Worm (Caenorhabditis elegans) whole organism, L3 larva: ENCODE measurements around the gene Y57A10B.6.

Experiments used
- R02D3.7 ChIP-seq: fragments of 150-350 bp; optimal IDR thresholded peaks from 2 replicates; lab custom pipeline; 2014; ENCODE audit warnings: missing biosample characterization, missing genetic modification characterization
- aly-2 ChIP-seq: fragments of 150-350 bp; optimal IDR thresholded peaks from 2 replicates; lab custom pipeline; 2014; ENCODE audit warnings: missing biosample characterization, missing genetic modification characterization
- ama-1 ChIP-seq: fragments of 150-350 bp; optimal IDR thresholded peaks from 2 replicates; lab custom pipeline; 2018
- ceh-16 ChIP-seq: sonication (generic microtip); optimal IDR thresholded peaks from 2 replicates; lab custom pipeline; 2017; ENCODE audit warnings: missing biosample characterization, missing genetic modification characterization
- ceh-28 ChIP-seq: fragments of 150-350 bp; optimal IDR thresholded peaks from 2 replicates; lab custom pipeline; 2014; ENCODE audit warnings: missing biosample characterization, missing genetic modification reagents, missing genetic modification characterization
- ceh-82 ChIP-seq: fragments of 150-350 bp; optimal IDR thresholded peaks from 2 replicates; lab custom pipeline; 2014; ENCODE audit warnings: missing biosample characterization, missing genetic modification characterization
- ceh-9 ChIP-seq: sonication (generic microtip); optimal IDR thresholded peaks from 2 replicates; lab custom pipeline; 2018; ENCODE audit warnings: missing biosample characterization, missing genetic modification characterization
- daf-12 ChIP-seq: fragments of 150-350 bp; optimal IDR thresholded peaks from 2 replicates; lab custom pipeline; 2014; ENCODE audit warnings: missing biosample characterization, missing genetic modification reagents, missing genetic modification characterization
- egl-5 ChIP-seq: fragments of 150-350 bp; optimal IDR thresholded peaks from 2 replicates; lab custom pipeline; 2017; ENCODE audit warnings: missing biosample characterization, missing genetic modification reagents, missing genetic modification characterization, inconsistent platforms
- elt-1 ChIP-seq: fragments of 150-350 bp; optimal IDR thresholded peaks from 2 replicates; lab custom pipeline; 2014; ENCODE audit warnings: missing biosample characterization, missing genetic modification characterization
- elt-2 ChIP-seq: sonication (generic microtip); optimal IDR thresholded peaks from 2 replicates; lab custom pipeline; 2016; ENCODE audit warnings: missing genetic modification reagents, mild to moderate bottlenecking, missing genetic modification characterization, missing compliant biosample characterization
- elt-3 ChIP-seq, 3 experiments: fragments of 150-350 bp in 1 of 3; sonication (generic microtip) in 2 of 3; optimal IDR thresholded peaks; 2 replicates in 2 of 3; 4 replicates in 1 of 3; lab custom pipeline; 2014 to 2017; ENCODE audit warnings: missing biosample characterization in 3 of 3, missing genetic modification characterization in 3 of 3
- fos-1 ChIP-seq: fragments of 150-350 bp; optimal IDR thresholded peaks from 2 replicates; lab custom pipeline; 2014; ENCODE audit warnings: missing biosample characterization, missing genetic modification characterization
- hmg-11 ChIP-seq: sonication (generic microtip); optimal IDR thresholded peaks from 2 replicates; lab custom pipeline; 2016; ENCODE audit warnings: missing genetic modification characterization, missing compliant biosample characterization
- lin-15B ChIP-seq: fragments of 150-350 bp; optimal IDR thresholded peaks from 2 replicates; lab custom pipeline; 2014; ENCODE audit warnings: missing biosample characterization, missing genetic modification characterization
- lin-39 ChIP-seq: fragments of 150-350 bp; optimal IDR thresholded peaks from 2 replicates; lab custom pipeline; 2018; ENCODE audit warnings: missing biosample characterization, missing genetic modification reagents, missing genetic modification characterization
- lsy-12 ChIP-seq: sonication (generic microtip); optimal IDR thresholded peaks from 2 replicates; lab custom pipeline; 2016; ENCODE audit warnings: mild to moderate bottlenecking, missing genetic modification characterization, missing compliant biosample characterization
- mml-1 ChIP-seq: fragments of 150-350 bp; sonication (generic microtip); optimal IDR thresholded peaks from 3 replicates; lab custom pipeline; 2014; ENCODE audit warnings: missing biosample characterization, missing genetic modification characterization
- nfya-1 ChIP-seq: sonication (generic microtip); optimal IDR thresholded peaks from 2 replicates; lab custom pipeline; 2017; ENCODE audit warnings: missing genetic modification characterization, mild to moderate bottlenecking, missing compliant biosample characterization, antibody characterized with exemption, moderate library complexity; ENCODE audit not compliant: insufficient read depth
- nhr-11 ChIP-seq: fragments of 150-350 bp; optimal IDR thresholded peaks from 2 replicates; lab custom pipeline; 2014; ENCODE audit warnings: missing biosample characterization, missing genetic modification characterization
- nhr-12 ChIP-seq: fragments of 150-350 bp; optimal IDR thresholded peaks from 2 replicates; lab custom pipeline; 2014; ENCODE audit warnings: missing biosample characterization, missing genetic modification characterization
- nhr-23 ChIP-seq: fragments of 150-350 bp; optimal IDR thresholded peaks from 2 replicates; lab custom pipeline; 2014; ENCODE audit warnings: missing biosample characterization, missing genetic modification reagents, missing genetic modification characterization
- nhr-237 ChIP-seq: fragments of 150-350 bp; optimal IDR thresholded peaks from 2 replicates; lab custom pipeline; 2014; ENCODE audit warnings: missing biosample characterization, missing genetic modification characterization
- nhr-25 ChIP-seq: sonication (generic microtip); optimal IDR thresholded peaks from 2 replicates; lab custom pipeline; 2017; ENCODE audit warnings: missing biosample characterization, missing genetic modification characterization
- nhr-28 ChIP-seq: fragments of 150-350 bp; optimal IDR thresholded peaks from 2 replicates; lab custom pipeline; 2014; ENCODE audit warnings: missing biosample characterization, missing genetic modification characterization
- nhr-76 ChIP-seq: fragments of 150-350 bp; sonication (generic microtip); optimal IDR thresholded peaks from 5 replicates; lab custom pipeline; 2014; ENCODE audit warnings: missing biosample characterization, missing genetic modification characterization
- nhr-77 ChIP-seq: fragments of 150-350 bp; optimal IDR thresholded peaks from 2 replicates; lab custom pipeline; 2014; ENCODE audit warnings: missing biosample characterization, missing genetic modification characterization
- pha-4 ChIP-seq: fragments of 150-350 bp; optimal IDR thresholded peaks from 2 replicates; lab custom pipeline; 2014; ENCODE audit warnings: missing biosample characterization, missing genetic modification reagents, missing genetic modification characterization
- pqm-1 ChIP-seq: fragments of 150-350 bp; optimal IDR thresholded peaks from 2 replicates; lab custom pipeline; 2017; ENCODE audit warnings: missing biosample characterization, missing genetic modification characterization, inconsistent platforms
- sea-2 ChIP-seq: fragments of 150-350 bp; sonication (generic microtip); optimal IDR thresholded peaks from 4 replicates; lab custom pipeline; 2014; ENCODE audit warnings: missing biosample characterization, missing genetic modification reagents, missing genetic modification characterization
- skn-1 ChIP-seq: fragments of 150-350 bp; optimal IDR thresholded peaks from 2 replicates; lab custom pipeline; 2014; ENCODE audit warnings: missing biosample characterization, missing genetic modification characterization
- snpc-4 ChIP-seq: fragments of 150-350 bp; optimal IDR thresholded peaks from 2 replicates; lab custom pipeline; 2014; ENCODE audit warnings: missing biosample characterization, missing genetic modification characterization
- tbx-2 ChIP-seq: sonication (generic microtip); optimal IDR thresholded peaks from 2 replicates; lab custom pipeline; 2016; ENCODE audit warnings: mild to moderate bottlenecking, missing genetic modification characterization, missing compliant biosample characterization
- unc-39 ChIP-seq: sonication (generic microtip); optimal IDR thresholded peaks from 4 replicates; lab custom pipeline; 2017; ENCODE audit warnings: missing biosample characterization, missing genetic modification characterization
- unc-62 ChIP-seq: fragments of 150-350 bp; sonication (generic microtip); optimal IDR thresholded peaks from 4 replicates; lab custom pipeline; 2014; ENCODE audit warnings: missing biosample characterization, missing genetic modification reagents, missing genetic modification characterization
- zag-1 ChIP-seq: fragments of 150-350 bp; optimal IDR thresholded peaks from 2 replicates; lab custom pipeline; 2014; ENCODE audit warnings: missing biosample characterization, missing genetic modification characterization
- ztf-4 ChIP-seq: fragments of 150-350 bp; optimal IDR thresholded peaks from 2 replicates; lab custom pipeline; 2014; ENCODE audit warnings: missing biosample characterization, missing genetic modification characterization

Y57A10B.6 gene

ce11 chrII:12389783-12390182 lies at the start of gene Y57A10B.6:
TSS of gene Y57A10B.6 (plus strand) at chrII:12390083.
- TF ChIP-seq skn-1 (tag; lab: Kevin White, UChicago) = no peak
- no peak for TF ChIP-seq ztf-4 (tag; lab: Kevin White, UChicago)
- TF ChIP-seq nhr-237 = no peak
- TF ChIP-seq ama-1 (lab: Kevin White, UChicago) = no peak
- no peak for TF ChIP-seq snpc-4 (tag; lab: Kevin White, UChicago)
- no peak for TF ChIP-seq unc-39 (tag; lab: Kevin White, UChicago)
- no peak for TF ChIP-seq nhr-12 (tag; lab: Kevin White, UChicago)
- TF ChIP-seq aly-2 (tag; lab: Kevin White, UChicago) = no peak
- no peak for TF ChIP-seq lin-15B (tag; lab: Kevin White, UChicago)
- TF ChIP-seq sea-2 (GFP tag; lab: Kevin White, UChicago) = no peak
- no peak for TF ChIP-seq R02D3.7 (tag; lab: Kevin White, UChicago)
- TF ChIP-seq elt-2 = no peak
- no peak for TF ChIP-seq egl-5 (tag; lab: Kevin White, UChicago)
- TF ChIP-seq lsy-12 (tag; lab: Kevin White, UChicago) = no peak
- TF ChIP-seq elt-3 (tag; optimal IDR thresholded peaks at IDR 0.05; lab: Kevin White, UChicago) = no peak
- TF ChIP-seq nhr-76 = no peak
- no peak for TF ChIP-seq mml-1 (tag; lab: Kevin White, UChicago)

DNA sequence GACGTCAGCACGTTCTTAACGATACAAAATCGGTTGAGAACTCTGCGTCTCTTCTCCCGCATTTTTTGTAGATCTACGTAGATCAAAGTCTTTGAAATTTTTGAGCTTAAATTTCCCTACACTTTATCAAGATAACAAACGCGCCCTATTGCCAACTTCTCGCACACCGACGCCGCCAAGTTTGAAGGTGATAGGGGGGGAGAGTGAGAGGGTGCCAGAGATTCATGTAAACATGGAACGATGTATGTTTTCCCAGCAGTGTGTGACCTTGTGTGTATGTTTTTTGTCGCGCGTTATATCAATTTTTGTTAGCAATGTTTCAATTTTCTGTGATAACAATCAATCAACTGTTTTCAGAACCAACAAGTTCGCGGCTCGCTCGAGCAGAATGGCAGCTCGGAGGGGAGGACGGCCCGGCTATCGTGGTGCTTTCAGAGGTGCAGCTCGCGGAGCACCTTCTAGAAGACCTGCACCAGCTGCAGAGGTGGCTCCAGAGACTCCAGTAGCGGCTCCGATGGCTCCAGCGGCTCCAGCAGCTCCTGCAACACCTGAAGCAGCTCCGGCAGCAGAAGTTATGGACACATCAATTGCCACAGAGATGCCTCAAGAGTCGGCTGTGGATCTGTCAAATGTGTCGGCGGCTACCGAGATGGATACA lies 48.2 kb upstream of the Y57A10B.6 start:
- peak; percentile 8 for TF ChIP-seq nfya-1 (tag; lab: Kevin White, UChicago)
- TF ChIP-seq nhr-23 (tag; lab: Kevin White, UChicago) = peak; percentile 16
- TF ChIP-seq nhr-25 (tag; lab: Kevin White, UChicago) = peak; percentile 25
- no peak for TF ChIP-seq ceh-28 (tag; lab: Kevin White, UChicago)
- no peak for TF ChIP-seq sea-2 (GFP tag; lab: Kevin White, UChicago)
- no peak for TF ChIP-seq ceh-9 (tag; lab: Kevin White, UChicago)
- TF ChIP-seq pha-4 (tag; lab: Kevin White, UChicago) = peak; percentile 83

ce11 chrII:12342928-12343327 lies 47.0 kb upstream of the Y57A10B.6 start:
- TF ChIP-seq hmg-11 = no peak
- no peak for TF ChIP-seq fos-1
- no peak for TF ChIP-seq tbx-2
- TF ChIP-seq lsy-12 (tag; lab: Kevin White, UChicago) = no peak
- no peak for TF ChIP-seq lin-39 (tag; lab: Kevin White, UChicago)
- no peak for TF ChIP-seq pha-4 (tag; lab: Kevin White, UChicago)
- no peak for TF ChIP-seq ceh-16
- TF ChIP-seq ceh-28 (tag; lab: Kevin White, UChicago) = no peak
- no peak for TF ChIP-seq pqm-1
- no peak for TF ChIP-seq nhr-28 (tag; lab: Kevin White, UChicago)
- no peak for TF ChIP-seq aly-2 (tag; lab: Kevin White, UChicago)
- no peak for TF ChIP-seq ztf-4 (tag; lab: Kevin White, UChicago)
- no peak for TF ChIP-seq lin-15B (tag; lab: Kevin White, UChicago)
- TF ChIP-seq nhr-76 = no peak
- TF ChIP-seq nhr-77 (tag; lab: Kevin White, UChicago) = no peak
- no peak for TF ChIP-seq elt-1
- TF ChIP-seq zag-1 (tag; lab: Kevin White, UChicago) = no peak
- no peak for TF ChIP-seq unc-62 (GFP tag; lab: Kevin White, UChicago)
- no peak for TF ChIP-seq daf-12 (tag; lab: Kevin White, UChicago)
- TF ChIP-seq ceh-82 (tag; lab: Kevin White, UChicago) = no peak

- no peak for TF ChIP-seq ceh-82 (tag; lab: Kevin White, UChicago)
- no peak for TF ChIP-seq nhr-11 (tag; lab: Kevin White, UChicago)
- TF ChIP-seq elt-3 (tag; optimal IDR thresholded peaks at IDR 0.05; lab: Kevin White, UChicago) = no peak
- TF ChIP-seq, all 47 proteins: peak for 0
These were observed 46.2 kb upstream of the Y57A10B.6 start for ce11 chrII:12343710-12344109.
